Worm (Caenorhabditis elegans) whole organism, young adult: ENCODE data around the gene K07E8.6.

Source experiments
- B0019.2 ChIP-seq: fragments of 200-800 bp; sonication (Bioruptor generic); conservative IDR thresholded peaks from 2 replicates; pipeline ENCODE4 v1.3.6; 2022; ENCODE audit warnings: missing genetic modification reagents, missing genetic modification characterization, missing compliant biosample characterization
- F10E7.11 ChIP-seq: sonication (generic microtip); optimal IDR thresholded peaks from 2 replicates; lab custom pipeline; 2017; ENCODE audit warnings: mild to moderate bottlenecking, missing genetic modification characterization, moderate library complexity, missing compliant biosample characterization
- F22D6.2 ChIP-seq: sonication (generic microtip); optimal IDR thresholded peaks from 2 replicates; lab custom pipeline; 2016; ENCODE audit warnings: mild to moderate bottlenecking, missing genetic modification characterization, missing compliant biosample characterization
- F23B12.7 ChIP-seq: sonication (generic microtip); optimal IDR thresholded peaks from 2 replicates; lab custom pipeline; 2017; ENCODE audit warnings: missing genetic modification characterization, mild to moderate bottlenecking, missing compliant biosample characterization, antibody characterized with exemption, moderate library complexity; ENCODE audit not compliant: insufficient read depth
- F57A8.1 ChIP-seq: fragments of 200-800 bp; sonication (Bioruptor generic); optimal IDR thresholded peaks from 2 replicates; lab custom pipeline; 2018; ENCODE audit warnings: mild to moderate bottlenecking, missing genetic modification characterization, moderate library complexity, missing compliant biosample characterization
- F57C9.4 ChIP-seq: sonication (generic microtip); optimal IDR thresholded peaks from 2 replicates; lab custom pipeline; 2017; ENCODE audit warnings: mild to moderate bottlenecking, missing genetic modification characterization, missing compliant biosample characterization
- K11D2.4 ChIP-seq: fragments of 200-800 bp; sonication (Bioruptor generic); IDR thresholded peaks from 2 replicates; pipeline ENCODE4 v1.3.6; 2022; ENCODE audit warnings: missing genetic modification reagents, missing genetic modification characterization, missing compliant biosample characterization
- T07F8.4 ChIP-seq: sonication (generic microtip); optimal IDR thresholded peaks from 2 replicates; lab custom pipeline; 2016; ENCODE audit warnings: mild to moderate bottlenecking, missing genetic modification characterization, moderate library complexity, missing compliant biosample characterization
- Y53G8AR.9 ChIP-seq: fragments of 200-800 bp; sonication (Bioruptor generic); conservative IDR thresholded peaks from 2 replicates; pipeline ENCODE4 v1.3.6; 2022; ENCODE audit warnings: missing genetic modification reagents, missing genetic modification characterization, missing compliant biosample characterization
- Y95B8A.8 ChIP-seq: fragments of 200-800 bp; sonication (Bioruptor generic); IDR thresholded peaks from 2 replicates; pipeline ENCODE4 v1.3.6; 2022; ENCODE audit warnings: missing genetic modification reagents, missing genetic modification characterization, missing compliant biosample characterization
- aptf-3 ChIP-seq: fragments of 200-800 bp; sonication (Bioruptor generic); IDR thresholded peaks from 2 replicates; pipeline ENCODE4 v1.3.6; 2022; ENCODE audit warnings: missing genetic modification characterization, missing compliant biosample characterization
- attf-5 ChIP-seq: fragments of 200-800 bp; sonication (Bioruptor generic); optimal IDR thresholded peaks from 2 replicates; lab custom pipeline; 2018; ENCODE audit warnings: mild to moderate bottlenecking, missing genetic modification characterization, missing compliant biosample characterization
- ccch-3 ChIP-seq: fragments of 200-800 bp; sonication (Bioruptor generic); optimal IDR thresholded peaks from 2 replicates; lab custom pipeline; 2018; ENCODE audit warnings: mild to moderate bottlenecking, missing genetic modification characterization, missing compliant biosample characterization
- ceh-100 ChIP-seq: fragments of 200-800 bp; sonication (Bioruptor generic); IDR thresholded peaks from 2 replicates; pipeline ENCODE4 v1.3.6; 2022; ENCODE audit warnings: missing genetic modification reagents, missing genetic modification characterization, missing compliant biosample characterization
- ceh-58 ChIP-seq: fragments of 200-800 bp; sonication (Bioruptor generic); IDR thresholded peaks from 2 replicates; pipeline ENCODE4 v1.3.6; 2022; ENCODE audit warnings: missing genetic modification characterization, missing compliant biosample characterization
- dpff-1 ChIP-seq: sonication (generic microtip); optimal IDR thresholded peaks from 2 replicates; lab custom pipeline; 2017; ENCODE audit warnings: mild to moderate bottlenecking, missing genetic modification characterization, missing compliant biosample characterization
- efl-1 ChIP-seq: fragments of 150-350 bp; optimal IDR thresholded peaks from 2 replicates; lab custom pipeline; 2014; ENCODE audit warnings: missing biosample characterization, missing genetic modification reagents, missing genetic modification characterization
- egl-44 ChIP-seq: fragments of 200-800 bp; sonication (Bioruptor generic); IDR thresholded peaks from 2 replicates; pipeline ENCODE4 v1.3.6; 2022; ENCODE audit warnings: missing genetic modification reagents, missing genetic modification characterization, missing compliant biosample characterization
- egrh-3 ChIP-seq: fragments of 200-800 bp; sonication (Bioruptor generic); IDR thresholded peaks from 2 replicates; pipeline ENCODE4 v1.3.6; 2022; ENCODE audit warnings: missing genetic modification reagents, missing genetic modification characterization, missing compliant biosample characterization
- gei-17 ChIP-seq: fragments of 200-800 bp; sonication (Bioruptor generic); optimal IDR thresholded peaks from 2 replicates; lab custom pipeline; 2018; ENCODE audit warnings: mild to moderate bottlenecking, missing genetic modification characterization, missing compliant biosample characterization
- hmg-1.2 ChIP-seq: fragments of 200-800 bp; sonication (Bioruptor generic); IDR thresholded peaks from 2 replicates; pipeline ENCODE4 v1.3.6; 2022; ENCODE audit warnings: missing genetic modification reagents, missing genetic modification characterization, missing compliant biosample characterization
- hmg-20 ChIP-seq: fragments of 200-800 bp; sonication (Bioruptor generic); IDR thresholded peaks from 2 replicates; pipeline ENCODE4 v1.3.6; 2022; ENCODE audit warnings: missing genetic modification reagents, missing genetic modification characterization, missing compliant biosample characterization
- hsf-1 ChIP-seq: fragments of 200-800 bp; sonication (Bioruptor generic); IDR thresholded peaks from 2 replicates; pipeline ENCODE4 v1.3.6; 2022; ENCODE audit warnings: missing genetic modification reagents, missing genetic modification characterization, missing compliant biosample characterization
- lin-35 ChIP-seq, 3 experiments: fragments of 150-350 bp in 2 of 3; sonication (generic microtip) in 1 of 3; optimal IDR thresholded peaks; 2 replicates each; lab custom pipeline; 2014 to 2018; ENCODE audit warnings: missing biosample characterization in 3 of 3, missing genetic modification characterization in 3 of 3, missing genetic modification reagents in 3 of 3
- lin-40 ChIP-seq: sonication (generic microtip); optimal IDR thresholded peaks from 2 replicates; lab custom pipeline; 2016; ENCODE audit warnings: missing genetic modification characterization, mild to moderate bottlenecking, missing compliant biosample characterization, missing genotype, missing genetic modification reagents
- lin-54 ChIP-seq: fragments of 200-800 bp; sonication (Bioruptor generic); optimal IDR thresholded peaks from 2 replicates; lab custom pipeline; 2018; ENCODE audit warnings: mild to moderate bottlenecking, missing genetic modification characterization, missing compliant biosample characterization
- madf-6 ChIP-seq: fragments of 200-800 bp; sonication (Bioruptor generic); IDR thresholded peaks from 2 replicates; pipeline ENCODE4 v1.3.6; 2022; ENCODE audit warnings: missing genetic modification reagents, missing genetic modification characterization, missing compliant biosample characterization
- mcd-1 ChIP-seq: fragments of 200-800 bp; sonication (Bioruptor generic); IDR thresholded peaks from 2 replicates; pipeline ENCODE4 v1.3.6; 2022; ENCODE audit warnings: missing genetic modification reagents, missing genetic modification characterization, missing compliant biosample characterization
- mes-4 ChIP-seq: sonication (generic microtip); optimal IDR thresholded peaks from 2 replicates; lab custom pipeline; 2016; ENCODE audit warnings: missing genotype, missing genetic modification characterization, missing compliant biosample characterization
- mxl-1 ChIP-seq: sonication (generic microtip); optimal IDR thresholded peaks from 2 replicates; lab custom pipeline; 2016; ENCODE audit warnings: missing genetic modification characterization, missing compliant biosample characterization
- nhr-120 ChIP-seq: fragments of 200-800 bp; sonication (Bioruptor generic); IDR thresholded peaks from 2 replicates; pipeline ENCODE4 v1.3.6; 2022; ENCODE audit warnings: missing genetic modification characterization, missing compliant biosample characterization
- nhr-179 ChIP-seq: sonication (generic microtip); optimal IDR thresholded peaks from 2 replicates; lab custom pipeline; 2016; ENCODE audit warnings: mild to moderate bottlenecking, missing genetic modification characterization, missing compliant biosample characterization
- pbrm-1 ChIP-seq: fragments of 200-800 bp; sonication (Bioruptor generic); IDR thresholded peaks from 2 replicates; pipeline ENCODE4 v1.3.6; 2022; ENCODE audit warnings: missing genetic modification reagents, missing genetic modification characterization, missing compliant biosample characterization
- pha-4 ChIP-seq: fragments of 150-350 bp; sonication (generic microtip); optimal IDR thresholded peaks from 2 replicates; lab custom pipeline; 2014; ENCODE audit warnings: missing biosample characterization, missing genetic modification reagents, missing genetic modification characterization
- rpc-1 ChIP-seq, 2 experiments: fragments of 150-350 bp in 1 of 2; sonication (generic microtip) in 1 of 2; optimal IDR thresholded peaks; 2 replicates each; lab custom pipeline; 2014 to 2018; ENCODE audit warnings: missing biosample characterization in 1 of 2, missing genetic modification characterization in 1 of 2, missing genetic modification reagents in 1 of 2, missing genotype in 1 of 2
- sdz-38 ChIP-seq: sonication (generic microtip); optimal IDR thresholded peaks from 2 replicates; lab custom pipeline; 2016; ENCODE audit warnings: missing genotype, missing genetic modification characterization, missing compliant biosample characterization
- snpc-1.3 ChIP-seq: sonication (generic microtip); optimal IDR thresholded peaks from 2 replicates; lab custom pipeline; 2017; ENCODE audit warnings: missing genetic modification characterization, mild to moderate bottlenecking, missing compliant biosample characterization, antibody characterized with exemption, moderate library complexity, missing genotype, missing genetic modification reagents; ENCODE audit not compliant: insufficient read depth
- snpc-4 ChIP-seq, 5 experiments: fragments of 150-350 bp in 1 of 5; sonication (generic microtip) in 4 of 5; optimal IDR thresholded peaks; 2 replicates each; lab custom pipeline; 2014 to 2018; ENCODE audit warnings: missing genetic modification characterization in 5 of 5, missing biosample characterization in 3 of 5, antibody characterized with exemption in 2 of 5, mild to moderate bottlenecking in 2 of 5, missing compliant biosample characterization in 2 of 5, missing genotype in 2 of 5, moderate library complexity in 2 of 5, missing genetic modification reagents in 1 of 5
- tbp1 ChIP-seq: fragments of 200-800 bp; sonication (Bioruptor generic); optimal IDR thresholded peaks from 2 replicates; lab custom pipeline; 2018; ENCODE audit warnings: mild to moderate bottlenecking, missing genetic modification characterization, missing compliant biosample characterization
- xnd-1 ChIP-seq: sonication (generic microtip); optimal IDR thresholded peaks from 2 replicates; lab custom pipeline; 2016; ENCODE audit warnings: missing genotype, missing genetic modification reagents, missing genetic modification characterization, missing compliant biosample characterization
- zim-3 ChIP-seq: sonication (generic microtip); optimal IDR thresholded peaks from 2 replicates; lab custom pipeline; 2017; ENCODE audit warnings: mild to moderate bottlenecking, missing genetic modification characterization, moderate library complexity, missing compliant biosample characterization
- ztf-26 ChIP-seq: sonication (generic microtip); optimal IDR thresholded peaks from 2 replicates; lab custom pipeline; 2017; ENCODE audit warnings: missing genetic modification characterization, missing compliant biosample characterization
- ztf-3 ChIP-seq: fragments of 200-800 bp; sonication (Bioruptor generic); optimal IDR thresholded peaks from 2 replicates; lab custom pipeline; 2018; ENCODE audit warnings: mild to moderate bottlenecking, missing genetic modification characterization, missing compliant biosample characterization
- ztf-6 ChIP-seq: fragments of 200-800 bp; sonication (Bioruptor generic); IDR thresholded peaks from 2 replicates; pipeline ENCODE4 v1.3.6; 2022; ENCODE audit warnings: missing genetic modification reagents, missing genetic modification characterization, missing compliant biosample characterization

K07E8.6 gene

ce11 chrII:602969-603368 is 36.4 kb downstream of the K07E8.6 start:
- TF ChIP-seq mes-4 (tag; lab: Kevin White, UChicago): no peak
- TF ChIP-seq efl-1: no peak
- no peak for TF ChIP-seq egrh-3 (GFP tag; lab: Robert Waterston, UW)
- TF ChIP-seq madf-6: no peak
- TF ChIP-seq lin-40 (tag; lab: Kevin White, UChicago): peak; percentile 7
- TF ChIP-seq attf-5: peak; percentile 40
- no peak for TF ChIP-seq ztf-3 (GFP tag; lab: Kevin White, UChicago)
- no peak for TF ChIP-seq F57A8.1
- TF ChIP-seq nhr-179 (tag; lab: Kevin White, UChicago): no peak
- no peak for TF ChIP-seq snpc-1.3 (tag; lab: Kevin White, UChicago)
- no peak for TF ChIP-seq hsf-1 (GFP tag; lab: Robert Waterston, UW)
- no peak for TF ChIP-seq B0019.2 (GFP tag; lab: Robert Waterston, UW)
- TF ChIP-seq dpff-1 (tag; lab: Kevin White, UChicago): no peak
- no peak for TF ChIP-seq hmg-20 (GFP tag; lab: Robert Waterston, UW)
- no peak for TF ChIP-seq Y95B8A.8
- no peak for TF ChIP-seq mxl-1 (tag; lab: Kevin White, UChicago)
- no peak for TF ChIP-seq F57C9.4
- TF ChIP-seq ztf-6: no peak
- TF ChIP-seq aptf-3 (GFP tag; lab: Robert Waterston, UW): no peak
- no peak for TF ChIP-seq ceh-58 (GFP tag; lab: Robert Waterston, UW)
- TF ChIP-seq ceh-100 (GFP tag; lab: Robert Waterston, UW): no peak
- TF ChIP-seq lin-35 (GFP tag; optimal IDR thresholded peaks at IDR 0.05; lab: Kevin White, UChicago): peak in 1 of 3 experiments; percentile 8
- no peak for TF ChIP-seq Y53G8AR.9 (GFP tag; lab: Robert Waterston, UW)
- no peak for TF ChIP-seq F10E7.11
- no peak for TF ChIP-seq snpc-4 (GFP tag; optimal IDR thresholded peaks at IDR 0.05; lab: Kevin White, UChicago)
- peak in 1 of 4 experiments; percentile 23 for TF ChIP-seq snpc-4 (tag; optimal IDR thresholded peaks at IDR 0.05; lab: Kevin White, UChicago)
- no peak for TF ChIP-seq nhr-120 (GFP tag; lab: Robert Waterston, UW)
- peak; percentile 61; the same call in 1 of the 2 replicates for TF ChIP-seq hmg-1.2 (GFP tag; lab: Robert Waterston, UW)
- TF ChIP-seq tbp1: no peak
- no peak for TF ChIP-seq rpc-1 (optimal IDR thresholded peaks at IDR 0.05; lab: Kevin White, UChicago)
- no peak for TF ChIP-seq rpc-1 (tag; optimal IDR thresholded peaks at IDR 0.05; lab: Kevin White, UChicago)

DNA sequence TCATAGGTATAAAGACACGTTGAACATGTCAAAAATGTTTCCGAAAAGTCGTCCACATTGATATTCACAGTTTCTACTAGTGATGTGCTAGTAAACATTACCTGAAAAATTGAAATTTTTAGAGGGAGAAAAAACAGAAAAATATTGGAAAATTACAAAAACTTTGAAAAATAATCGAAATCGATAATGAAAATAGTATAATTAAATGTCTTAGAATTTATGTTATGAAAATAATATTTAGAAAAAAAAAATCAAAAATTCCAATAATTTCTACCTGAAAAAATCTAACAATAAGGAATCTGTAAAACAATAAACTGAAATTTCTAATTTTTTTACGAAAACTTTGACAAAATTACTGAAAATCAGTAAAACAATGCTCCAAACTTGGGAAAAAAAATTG is 37.3 kb downstream of the K07E8.6 start, which contains the start of gene nhl-3:
Gene nhl-3, minus strand, starts transcription at position 101 of the 400 bp plus-strand sequence.
- no peak for TF ChIP-seq hmg-20 (GFP tag; lab: Robert Waterston, UW)
- TF ChIP-seq gei-17: no peak
- no peak for TF ChIP-seq F23B12.7 (tag; lab: Kevin White, UChicago)

- TF ChIP-seq hmg-1.2 (GFP tag; lab: Robert Waterston, UW): peak; percentile 60; the same call in 1 of the 2 replicates
- TF ChIP-seq snpc-1.3 (tag; lab: Kevin White, UChicago): no peak
These were observed 38.1 kb downstream of the K07E8.6 start for ce11 chrII:601305-601704.

- TF ChIP-seq ztf-6: no peak
- no peak for TF ChIP-seq egl-44 (GFP tag; lab: Robert Waterston, UW)
- no peak for TF ChIP-seq mcd-1 (GFP tag; lab: Robert Waterston, UW)
- TF ChIP-seq zim-3 (tag; lab: Kevin White, UChicago): no peak
- no peak for TF ChIP-seq ccch-3 (GFP tag; lab: Kevin White, UChicago)
- no peak for TF ChIP-seq sdz-38 (tag; lab: Kevin White, UChicago)
- TF ChIP-seq F22D6.2: no peak
- TF ChIP-seq Y53G8AR.9 (GFP tag; lab: Robert Waterston, UW): no peak
- TF ChIP-seq T07F8.4 (tag; lab: Kevin White, UChicago): no peak
- TF ChIP-seq hmg-20 (GFP tag; lab: Robert Waterston, UW): no peak
- no peak for TF ChIP-seq xnd-1 (tag; lab: Kevin White, UChicago)
- no peak for TF ChIP-seq snpc-4 (GFP tag; optimal IDR thresholded peaks at IDR 0.05; lab: Kevin White, UChicago)
- no peak for TF ChIP-seq snpc-4 (tag; optimal IDR thresholded peaks at IDR 0.05; lab: Kevin White, UChicago)
- no peak for TF ChIP-seq F57A8.1
- no peak for TF ChIP-seq pbrm-1 (GFP tag; lab: Robert Waterston, UW)
- no peak for TF ChIP-seq K11D2.4 (GFP tag; lab: Robert Waterston, UW)
- TF ChIP-seq pha-4 (tag; lab: Kevin White, UChicago): no peak
- no peak for TF ChIP-seq ztf-26 (tag; lab: Kevin White, UChicago)
- no peak for TF ChIP-seq lin-54 (GFP tag; lab: Kevin White, UChicago)
These were observed 42.7 kb downstream of the K07E8.6 start for ce11 chrII:596702-597101.
